Worm (Caenorhabditis elegans) whole organism, L4/young adult: Measurements from ENCODE around the gene tsp-17.

Experiments
- W03F9.2 ChIP-seq: fragments of 150-350 bp; optimal IDR thresholded peaks from 2 replicates; lab custom pipeline; 2014; ENCODE audit warnings: missing biosample characterization, missing genetic modification characterization
- dao-5 ChIP-seq: sonication (generic microtip); optimal IDR thresholded peaks from 2 replicates; lab custom pipeline; 2016; ENCODE audit warnings: missing genotype, missing genetic modification characterization, moderate library complexity, missing compliant biosample characterization
- him-1 ChIP-seq: sonication (generic microtip); optimal IDR thresholded peaks from 2 replicates; lab custom pipeline; 2016; ENCODE audit warnings: missing genotype, missing genetic modification reagents, missing genetic modification characterization, missing compliant biosample characterization

The tsp-17 gene

DNA sequence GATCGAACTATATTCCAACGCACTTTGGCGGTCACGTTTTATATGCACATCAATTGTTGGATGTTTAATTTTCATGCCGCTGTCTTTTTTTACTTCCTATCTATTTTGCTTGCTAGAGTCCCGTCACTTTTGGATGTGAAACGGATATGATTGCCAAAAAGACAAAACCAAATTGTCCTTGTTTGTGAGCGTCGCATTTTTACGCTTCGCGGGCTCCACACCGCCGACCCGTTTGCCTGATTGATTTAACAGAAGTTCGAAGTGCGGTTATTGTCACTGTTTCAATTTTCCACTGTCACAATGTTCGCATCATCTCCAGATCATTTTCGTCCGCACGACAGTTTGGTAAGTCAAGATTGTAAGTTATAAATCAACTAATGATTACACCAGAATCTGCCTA is 33.8 kb downstream of the tsp-17 start, which contains the start of gene C01C4.2:
C01C4.2 (plus strand) TSS at position 301 of the 400 bp plus-strand sequence.
- no peak for TF ChIP-seq him-1 (tag; lab: Kevin White, UChicago)
- TF ChIP-seq W03F9.2 (tag; lab: Kevin White, UChicago) = no peak
- no peak for TF ChIP-seq dao-5

DNA sequence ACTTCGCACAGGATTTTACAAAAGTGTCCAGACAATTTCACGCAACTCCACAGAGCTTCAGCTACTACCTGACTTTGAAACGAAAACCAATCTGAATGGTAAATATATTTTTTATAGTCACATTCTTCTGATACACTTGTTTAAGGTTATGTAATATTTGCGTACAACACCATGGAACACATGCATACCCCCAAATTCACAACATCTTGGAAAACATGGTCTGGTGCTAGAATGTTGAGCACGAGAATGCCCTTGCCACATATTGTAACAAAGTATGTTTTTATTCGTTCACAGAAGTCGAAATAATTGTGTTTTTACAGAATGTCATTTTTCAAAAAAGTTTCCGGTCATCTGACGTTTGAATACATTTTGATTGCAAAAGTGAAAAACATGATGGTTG is 34.9 kb downstream of the tsp-17 start:
- TF ChIP-seq W03F9.2 (tag; lab: Kevin White, UChicago) = no peak
- no peak for TF ChIP-seq him-1 (tag; lab: Kevin White, UChicago)
- no peak for TF ChIP-seq dao-5

DNA sequence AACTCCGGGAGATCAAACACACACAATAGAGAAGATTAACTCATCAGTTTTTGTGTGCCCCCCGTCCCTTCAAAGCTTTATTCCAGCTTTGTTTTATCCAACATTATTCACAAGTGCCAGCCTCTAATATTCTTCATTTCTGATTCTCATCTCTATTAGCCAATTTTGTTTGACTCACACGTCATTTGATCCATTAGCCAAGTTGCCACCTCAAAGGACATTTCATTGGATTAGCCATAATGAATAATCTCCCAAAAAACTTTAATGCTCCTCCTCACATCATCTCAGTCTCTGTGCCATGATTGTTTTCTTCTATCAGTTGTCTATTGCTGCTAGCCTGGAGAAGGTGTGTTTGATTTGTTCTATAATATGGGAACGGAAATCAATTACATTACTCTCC is 44.5 kb downstream of the tsp-17 start:
- TF ChIP-seq dao-5 = no peak

DNA sequence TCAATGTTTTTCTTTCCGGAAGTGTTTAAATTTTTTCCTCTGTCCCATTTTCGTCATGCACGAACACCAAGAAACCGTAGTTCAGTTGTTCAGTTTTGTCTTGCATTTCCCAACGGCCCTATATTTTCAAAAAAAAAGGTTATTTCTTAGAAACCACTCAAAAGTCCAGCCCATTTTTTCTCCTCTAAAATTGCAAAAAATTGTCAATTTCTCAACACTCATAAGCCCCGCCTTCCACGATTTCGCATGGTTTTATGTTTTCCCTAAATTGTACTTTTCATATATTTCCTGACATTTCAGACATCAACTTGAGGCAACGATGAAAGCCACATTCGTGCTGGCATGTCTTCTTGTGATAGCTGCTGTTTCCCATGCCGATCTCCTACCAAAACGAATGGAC is 46.3 kb downstream of the tsp-17 start, which contains the start of gene nlp-1:
nlp-1 (plus strand) TSS at position 301 of the 400 bp plus-strand sequence.
- TF ChIP-seq him-1 (tag; lab: Kevin White, UChicago) (no peak), W03F9.2 (tag; lab: Kevin White, UChicago) (no peak), dao-5 (no peak)

DNA sequence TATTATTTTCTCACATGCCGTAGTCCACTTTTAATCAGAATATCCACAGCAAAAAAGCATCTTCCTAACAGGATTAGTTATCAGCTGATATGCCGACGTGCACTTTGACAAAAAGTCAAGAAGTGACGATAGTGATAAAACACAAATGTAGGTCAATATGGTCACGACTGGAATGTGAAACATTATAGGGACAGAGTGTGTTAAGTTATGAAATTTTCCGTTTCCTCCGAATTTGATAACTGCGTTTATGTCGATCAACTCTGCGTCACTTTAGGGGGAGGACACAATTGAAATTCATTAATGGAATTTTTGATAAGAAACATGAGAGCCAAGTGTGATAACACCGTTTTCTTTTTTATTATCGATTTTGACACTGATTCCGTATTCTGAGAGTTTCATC is 48.0 kb downstream of the tsp-17 start, which contains the start of gene aex-4:
aex-4 (plus strand) TSS at position 312 of the 400 bp plus-strand sequence.
- no peak for TF ChIP-seq dao-5
- no peak for TF ChIP-seq him-1 (tag; lab: Kevin White, UChicago)
- no peak for TF ChIP-seq W03F9.2 (tag; lab: Kevin White, UChicago)

DNA sequence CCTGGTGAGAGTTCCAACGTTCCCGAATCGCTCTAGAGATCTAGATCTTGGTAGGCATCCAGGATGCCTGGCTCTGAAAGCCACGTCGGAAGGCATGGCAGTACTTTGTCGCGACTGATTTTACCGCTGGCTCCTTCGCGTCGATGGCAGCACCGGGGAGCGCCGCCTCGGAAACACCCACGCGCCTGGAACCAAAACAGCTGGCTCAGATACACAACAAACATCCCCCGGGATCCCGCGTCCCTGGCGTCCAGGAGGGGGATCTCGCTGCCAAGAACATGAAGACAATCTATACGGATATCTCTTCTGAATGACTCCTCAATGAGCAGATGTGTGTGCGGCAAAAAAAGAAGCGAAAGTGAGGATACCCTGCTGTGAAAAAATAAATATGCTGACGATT is 52.4 kb downstream of the tsp-17 start:
- TF ChIP-seq W03F9.2 (tag; lab: Kevin White, UChicago) (no peak), him-1 (tag; lab: Kevin White, UChicago) (no peak), dao-5 (no peak)

DNA sequence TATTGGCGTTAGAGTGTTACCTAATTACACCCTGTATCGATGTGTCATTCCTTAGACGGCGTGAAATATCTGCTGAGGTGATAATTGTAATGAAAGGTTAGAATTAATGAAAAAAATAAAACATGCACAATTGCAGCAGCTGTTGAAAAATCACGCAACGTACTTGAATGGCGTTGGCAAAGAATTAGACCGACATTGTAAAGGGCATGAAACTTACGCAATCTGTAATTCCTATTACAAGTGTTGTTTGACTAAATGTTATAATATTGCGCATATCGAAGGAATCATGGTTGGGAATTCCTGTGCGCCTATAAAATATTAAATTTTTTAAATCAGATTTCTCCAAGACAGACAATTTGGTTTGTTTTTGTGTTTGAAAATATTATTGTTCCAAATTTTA is 52.8 kb downstream of the tsp-17 start, which contains the start of gene tag-18:
tag-18 (minus strand) TSS at position 305 of the 400 bp plus-strand sequence.
- TF ChIP-seq dao-5 (no peak), W03F9.2 (tag; lab: Kevin White, UChicago) (no peak), him-1 (tag; lab: Kevin White, UChicago) (no peak)
